Fruit fly (Drosophila melanogaster) whole organism, embryonic: Measurements from ENCODE around the gene Lsp1alpha.

Experiments
- B-H2 ChIP-seq: fragments of 200-800 bp; sonication (Bioruptor generic); optimal IDR thresholded peaks from 2 replicates; lab custom pipeline; 2018; ENCODE audit warnings: missing biosample characterization, mild to moderate bottlenecking, missing genetic modification characterization
- BtbVII ChIP-seq: fragments of 200-800 bp; sonication (Bioruptor generic); optimal IDR thresholded peaks from 3 replicates; lab custom pipeline; 2017; ENCODE audit warnings: missing biosample characterization, mild to moderate bottlenecking, missing genetic modification characterization
- CG10959 ChIP-seq: fragments of 200-800 bp; sonication (Bioruptor generic); IDR thresholded peaks from 2 replicates; pipeline ENCODE4 v1.3.6; 2022; ENCODE audit warnings: missing biosample characterization, missing genetic modification characterization
- CG11560 ChIP-seq: fragments of 200-800 bp; sonication (Bioruptor generic); IDR thresholded peaks from 3 replicates; pipeline ENCODE4 v1.3.6; 2022; ENCODE audit warnings: missing biosample characterization, missing genetic modification characterization
- CG12236 ChIP-seq: fragments of 200-800 bp; sonication (Bioruptor generic); optimal IDR thresholded peaks from 2 replicates; lab custom pipeline; 2016; ENCODE audit warnings: missing biosample characterization, missing genetic modification characterization
- CG1233 ChIP-seq: fragments of 200-800 bp; sonication (Bioruptor generic); optimal IDR thresholded peaks from 4 replicates; lab custom pipeline; 2018; ENCODE audit warnings: missing biosample characterization, mild to moderate bottlenecking, missing genetic modification characterization
- CG15269 ChIP-seq: fragments of 200-800 bp; sonication (Bioruptor generic); optimal IDR thresholded peaks from 2 replicates; lab custom pipeline; 2018; ENCODE audit warnings: missing biosample characterization, mild to moderate bottlenecking, missing genetic modification characterization, moderate library complexity
- CG15601 ChIP-seq: fragments of 200-800 bp; sonication (Bioruptor generic); optimal IDR thresholded peaks from 3 replicates; lab custom pipeline; 2019; ENCODE audit warnings: missing biosample characterization, mild to moderate bottlenecking, missing genetic modification characterization, moderate library complexity
- CG16813 ChIP-seq: fragments of 200-800 bp; sonication (Bioruptor generic); IDR thresholded peaks from 3 replicates; pipeline ENCODE4 v1.3.6; 2022; ENCODE audit warnings: missing biosample characterization, missing genetic modification characterization; ENCODE audit not compliant: partially characterized antibody
- CG17612 ChIP-seq: fragments of 200-800 bp; sonication (Bioruptor generic); IDR thresholded peaks from 2 replicates; pipeline ENCODE4 v1.3.6; 2022; ENCODE audit warnings: missing biosample characterization, missing genetic modification characterization
- CG2129 ChIP-seq: fragments of 200-800 bp; sonication (Bioruptor generic); IDR thresholded peaks from 2 replicates; pipeline ENCODE4 v1.3.6; 2022; ENCODE audit warnings: missing biosample characterization, missing genetic modification characterization; ENCODE audit not compliant: partially characterized antibody
- CG2199 ChIP-seq: fragments of 200-800 bp; sonication (Bioruptor generic); IDR thresholded peaks from 3 replicates; pipeline ENCODE4 v1.3.6; 2022; ENCODE audit warnings: missing biosample characterization, missing genetic modification characterization
- CG2202 ChIP-seq: fragments of 200-800 bp; sonication (Bioruptor generic); optimal IDR thresholded peaks from 2 replicates; lab custom pipeline; 2018; ENCODE audit warnings: missing biosample characterization, mild to moderate bottlenecking, missing genetic modification characterization
- CG30403 ChIP-seq: fragments of 200-800 bp; sonication (Bioruptor generic); optimal IDR thresholded peaks from 3 replicates; lab custom pipeline; 2016; ENCODE audit warnings: missing biosample characterization, missing genetic modification characterization
- CG31365 ChIP-seq: fragments of 200-800 bp; sonication (Bioruptor generic); optimal IDR thresholded peaks from 2 replicates; lab custom pipeline; 2018; ENCODE audit warnings: missing biosample characterization, mild to moderate bottlenecking, missing genetic modification characterization
- CG31441 ChIP-seq: fragments of 200-800 bp; sonication (Bioruptor generic); IDR thresholded peaks from 2 replicates; pipeline ENCODE4 v1.3.6; 2022; ENCODE audit warnings: missing biosample characterization, missing genetic modification characterization
- CG33557 ChIP-seq: fragments of 200-800 bp; sonication (Bioruptor generic); optimal IDR thresholded peaks from 2 replicates; lab custom pipeline; 2019; ENCODE audit warnings: missing biosample characterization, mild to moderate bottlenecking, missing genetic modification characterization, moderate library complexity
- CG6791 ChIP-seq: fragments of 200-800 bp; sonication (Bioruptor generic); IDR thresholded peaks from 3 replicates; pipeline ENCODE4 v1.3.6; 2022; ENCODE audit warnings: missing biosample characterization, missing genetic modification characterization; ENCODE audit not compliant: partially characterized antibody
- CG7839 ChIP-seq: fragments of 200-800 bp; sonication (Bioruptor generic); optimal IDR thresholded peaks from 3 replicates; lab custom pipeline; 2018; ENCODE audit warnings: missing biosample characterization, mild to moderate bottlenecking, missing genetic modification characterization, moderate library complexity
- CG8089 ChIP-seq: fragments of 200-800 bp; sonication (Bioruptor generic); optimal IDR thresholded peaks from 3 replicates; lab custom pipeline; 2016; ENCODE audit warnings: missing biosample characterization, missing genetic modification characterization
- CG8765 ChIP-seq: fragments of 200-800 bp; sonication (Bioruptor generic); IDR thresholded peaks from 2 replicates; pipeline ENCODE4 v1.3.6; 2022; ENCODE audit warnings: missing biosample characterization, missing genetic modification characterization
- CG8944 ChIP-seq: fragments of 200-800 bp; sonication (Bioruptor generic); optimal IDR thresholded peaks from 3 replicates; lab custom pipeline; 2016; ENCODE audit warnings: missing biosample characterization, missing genetic modification characterization
- CG9609 ChIP-seq: fragments of 200-800 bp; sonication (Bioruptor generic); optimal IDR thresholded peaks from 3 replicates; lab custom pipeline; 2016; ENCODE audit warnings: missing biosample characterization, missing genetic modification characterization
- CkIIα-i1 ChIP-seq: fragments of 200-800 bp; sonication (Bioruptor generic); IDR thresholded peaks from 2 replicates; pipeline ENCODE4 v1.3.6; 2022; ENCODE audit warnings: missing biosample characterization, missing genetic modification characterization
- Dbx ChIP-seq: fragments of 200-800 bp; sonication (Bioruptor generic); IDR thresholded peaks from 3 replicates; pipeline ENCODE4 v1.3.6; 2022; ENCODE audit warnings: missing biosample characterization, missing genetic modification characterization
- Dll ChIP-seq: fragments of 200-800 bp; sonication (Bioruptor generic); IDR thresholded peaks from 4 replicates; pipeline ENCODE4 v1.3.6; 2022; ENCODE audit warnings: missing biosample characterization, missing genetic modification characterization; ENCODE audit not compliant: partially characterized antibody
- E2f2 ChIP-seq: fragments of 200-800 bp; sonication (Bioruptor generic); IDR thresholded peaks from 2 replicates; pipeline ENCODE4 v1.3.6; 2022; ENCODE audit warnings: missing biosample characterization, missing genetic modification characterization
- Ets97D ChIP-seq: fragments of 200-800 bp; sonication (Bioruptor generic); optimal IDR thresholded peaks from 3 replicates; lab custom pipeline; 2016; ENCODE audit warnings: missing biosample characterization, missing genetic modification characterization
- Gug ChIP-seq: fragments of 200-800 bp; sonication (Bioruptor generic); IDR thresholded peaks from 4 replicates; pipeline ENCODE4 v1.3.6; 2022; ENCODE audit warnings: missing biosample characterization, missing genetic modification characterization
- HLH54F ChIP-seq: fragments of 200-800 bp; sonication (Bioruptor generic); optimal IDR thresholded peaks from 3 replicates; lab custom pipeline; 2016; ENCODE audit warnings: missing biosample characterization, missing genetic modification characterization
- Hand ChIP-seq: fragments of 200-800 bp; sonication (Bioruptor generic); optimal IDR thresholded peaks from 2 replicates; lab custom pipeline; 2017; ENCODE audit warnings: mild to moderate bottlenecking, missing biosample characterization, missing genetic modification reagents, missing genetic modification characterization
- Mad ChIP-seq: fragments of 200-800 bp; sonication (Bioruptor generic); optimal IDR thresholded peaks from 2 replicates; lab custom pipeline; 2016; ENCODE audit warnings: missing biosample characterization, missing genetic modification characterization
- Mes4 ChIP-seq: fragments of 200-800 bp; sonication (Bioruptor generic); optimal IDR thresholded peaks from 2 replicates; lab custom pipeline; 2016; ENCODE audit warnings: missing biosample characterization, missing genetic modification characterization
- NFAT ChIP-seq: fragments of 200-800 bp; sonication (Bioruptor generic); IDR thresholded peaks from 2 replicates; pipeline ENCODE4 v1.3.6; 2022; ENCODE audit warnings: missing biosample characterization, missing genetic modification characterization
- Ptx1 ChIP-seq: fragments of 200-800 bp; sonication (Bioruptor generic); IDR thresholded peaks from 2 replicates; pipeline ENCODE4 v1.3.6; 2022; ENCODE audit warnings: missing biosample characterization, missing genetic modification characterization
- ash1 ChIP-seq: fragments of 200-800 bp; sonication (Bioruptor generic); optimal IDR thresholded peaks from 2 replicates; lab custom pipeline; 2018; ENCODE audit warnings: missing biosample characterization, mild to moderate bottlenecking, missing genetic modification characterization
- ato ChIP-seq: fragments of 200-800 bp; sonication (Bioruptor generic); IDR thresholded peaks from 2 replicates; pipeline ENCODE4 v1.3.6; 2022; ENCODE audit warnings: missing biosample characterization, missing genetic modification characterization; ENCODE audit not compliant: partially characterized antibody
- bab2 ChIP-seq: fragments of 200-800 bp; sonication (Bioruptor generic); optimal IDR thresholded peaks from 2 replicates; lab custom pipeline; 2016; ENCODE audit warnings: missing biosample characterization, missing genetic modification characterization
- fd3F ChIP-seq: fragments of 200-800 bp; sonication (Bioruptor generic); optimal IDR thresholded peaks from 2 replicates; lab custom pipeline; 2018; ENCODE audit warnings: missing biosample characterization, mild to moderate bottlenecking, missing genetic modification characterization, moderate library complexity
- gcm2 ChIP-seq: fragments of 200-800 bp; sonication (Bioruptor generic); optimal IDR thresholded peaks from 2 replicates; lab custom pipeline; 2016; ENCODE audit warnings: missing biosample characterization, missing genetic modification characterization
- hkb ChIP-seq, 2 experiments: fragments of 200-800 bp in 1 of 2; fragments of >200 bp in 1 of 2; sonication (Bioruptor generic) in 1 of 2; IDR thresholded peaks in 1 of 2; optimal IDR thresholded peaks in 1 of 2; 2 replicates each; pipeline versions ENCODE4 v1.3.6 to Lab custom; 2017 to 2022; ENCODE audit warnings: missing biosample characterization in 1 of 2, missing genetic modification characterization in 1 of 2
- klu ChIP-seq: fragments of 200-800 bp; sonication (Bioruptor generic); IDR thresholded peaks from 2 replicates; pipeline ENCODE4 v1.3.6; 2022; ENCODE audit warnings: missing biosample characterization, missing genetic modification characterization
- otp ChIP-seq: fragments of 200-800 bp; sonication (Bioruptor generic); IDR thresholded peaks from 3 replicates; pipeline ENCODE4, ENCODE4 v1.3.6; 2022; ENCODE audit warnings: missing biosample characterization, missing genetic modification characterization
- phol ChIP-seq: fragments of 200-800 bp; sonication (Bioruptor generic); optimal IDR thresholded peaks from 3 replicates; lab custom pipeline; 2018; ENCODE audit warnings: missing biosample characterization, mild to moderate bottlenecking, missing genetic modification characterization, moderate library complexity
- row ChIP-seq: fragments of 200-800 bp; sonication (Bioruptor generic); IDR thresholded peaks from 3 replicates; pipeline ENCODE4 v1.3.6; 2022; ENCODE audit warnings: missing biosample characterization, missing genetic modification characterization
- sd ChIP-seq: fragments of 200-800 bp; sonication (Bioruptor generic); optimal IDR thresholded peaks from 3 replicates; lab custom pipeline; 2018; ENCODE audit warnings: missing biosample characterization, mild to moderate bottlenecking, missing genetic modification characterization, moderate library complexity
- trem ChIP-seq: fragments of 200-800 bp; optimal IDR thresholded peaks from 3 replicates; lab custom pipeline; 2019; ENCODE audit warnings: missing biosample characterization, mild to moderate bottlenecking, missing genetic modification characterization, moderate library complexity
- usp ChIP-seq: fragments of >200 bp; optimal IDR thresholded peaks from 2 replicates; lab custom pipeline; 2017; ENCODE audit warnings: missing biosample characterization, missing genetic modification characterization
- wdn ChIP-seq: fragments of 200-800 bp; sonication (Bioruptor generic); IDR thresholded peaks from 2 replicates; pipeline ENCODE4 v1.3.6; 2022; ENCODE audit warnings: missing biosample characterization, missing genetic modification characterization

Gene Lsp1alpha

DNA sequence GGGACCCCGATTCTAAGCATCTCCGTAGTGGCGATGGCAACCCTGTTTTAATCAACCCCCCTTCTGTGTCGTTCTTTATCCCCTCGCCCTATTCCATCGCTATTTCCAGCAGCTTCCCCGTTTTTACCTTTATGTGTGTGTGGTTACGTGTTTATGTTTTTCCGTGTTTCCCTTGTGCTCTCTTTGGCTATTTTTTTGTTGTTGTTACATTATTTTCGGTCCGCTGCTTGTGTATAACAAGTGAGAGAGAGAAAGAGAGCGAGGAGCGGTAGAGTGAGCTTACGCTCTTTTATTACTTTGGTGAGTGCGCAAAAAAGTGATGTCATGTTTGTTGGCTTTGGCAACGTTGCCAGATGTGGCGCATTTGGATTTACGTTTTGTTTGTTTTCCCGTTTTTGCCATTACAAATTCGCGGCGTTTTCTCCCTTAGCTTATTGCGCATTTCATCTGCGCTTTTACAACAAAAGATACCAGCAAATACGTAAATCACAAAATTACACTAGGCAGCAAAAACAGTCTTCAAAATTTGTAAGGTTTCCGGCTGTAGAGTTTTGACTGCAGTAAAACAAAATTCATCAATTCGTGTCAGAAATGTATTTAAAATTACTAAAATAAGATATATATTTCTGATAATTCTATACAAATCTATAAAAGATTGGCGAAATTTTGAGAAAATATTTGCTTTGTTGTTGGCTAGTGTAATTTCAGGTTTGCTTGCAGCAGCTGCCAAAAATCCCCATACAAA lies 19.7 kb upstream of the Lsp1alpha start (continued):
- TF ChIP-seq Ptx1 (GFP tag; lab: Robert Waterston, UW) (peak; percentile 75), BtbVII (GFP tag; lab: Kevin White, UChicago) (peak; percentile 52), ash1 (GFP tag; lab: Kevin White, UChicago) (no peak), CG8089 (GFP tag; lab: Kevin White, UChicago) (no peak), CG10959 (GFP tag; lab: Robert Waterston, UW) (no peak), NFAT (GFP tag; lab: Robert Waterston, UW) (peak; percentile 23; the same call in 1 of the 2 replicates), bab2 (GFP tag; lab: Kevin White, UChicago) (no peak), otp (GFP tag; lab: Robert Waterston, UW) (0 out of 3 replicates have a peak, but pooled peaks have one; percentile 54), CkIIα-i1 (GFP tag; lab: Robert Waterston, UW) (no peak), Mes4 (no peak), CG6791 (no peak), CG31441 (GFP tag; lab: Robert Waterston, UW) (0 out of 2 replicates have a peak, but pooled peaks have one; percentile 31), CG15601 (tag; lab: Kevin White, UChicago) (peak; percentile 21), B-H2 (GFP tag; lab: Kevin White, UChicago) (peak; percentile 17), CG11560 (tag; lab: Robert Waterston, UW) (peak; percentile 33; the same call in 1 of the 3 replicates), fd3F (GFP tag; lab: Kevin White, UChicago) (peak; percentile 73), CG12236 (GFP tag; lab: Kevin White, UChicago) (no peak), Hand (GFP tag; lab: Kevin White, UChicago) (no peak), Dbx (GFP tag; lab: Robert Waterston, UW) (peak; percentile 78), sd (tag; lab: Kevin White, UChicago) (peak; percentile 32), HLH54F (no peak), ato (GFP tag; lab: Robert Waterston, UW) (no peak), CG2202 (tag; lab: Kevin White, UChicago) (no peak), CG8944 (GFP tag; lab: Kevin White, UChicago) (no peak), E2f2 (GFP tag; lab: Robert Waterston, UW) (peak; percentile 59; the same call in 1 of the 2 replicates), gcm2 (GFP tag; lab: Kevin White, UChicago) (no peak), klu (peak; percentile 59; the same call in 1 of the 2 replicates), Dll (0 out of 4 replicates have a peak, but pooled peaks have one; percentile 21), CG31365 (tag; lab: Kevin White, UChicago) (no peak), wdn (GFP tag; lab: Robert Waterston, UW) (peak; percentile 74), CG1233 (peak; percentile 56), trem (tag; lab: Kevin White, UChicago) (no peak), CG17612 (GFP tag; lab: Robert Waterston, UW) (peak; percentile 47; the same call in 1 of the 2 replicates), CG33557 (GFP tag; lab: Kevin White, UChicago) (no peak), Mad (no peak), CG8765 (no peak; the same call in 1 of the 2 replicates), usp (GFP tag; lab: Kevin White, UChicago) (no peak), CG16813 (GFP tag; lab: Robert Waterston, UW) (no peak), row (GFP tag; lab: Robert Waterston, UW) (peak; percentile 78), phol (tag; lab: Kevin White, UChicago) (peak; percentile 53), CG7839 (tag; lab: Kevin White, UChicago) (peak; percentile 72), Gug (GFP tag; lab: Robert Waterston, UW) (peak; percentile 12; the same call in 1 of the 4 replicates), CG30403 (GFP tag; lab: Kevin White, UChicago) (no peak), CG2129 (GFP tag; lab: Robert Waterston, UW) (no peak), CG2199 (GFP tag; lab: Robert Waterston, UW) (0 out of 3 replicates have a peak, but pooled peaks have one; percentile 45), CG15269 (tag; lab: Kevin White, UChicago) (peak; percentile 53), hkb (optimal IDR thresholded peaks at IDR 0.05; lab: Kevin White, UChicago) (no peak), hkb (GFP tag; IDR thresholded peaks at IDR 0.05; lab: Robert Waterston, UW) (peak; percentile 63), Ets97D (no peak), CG9609 (no peak)
